Worm (Caenorhabditis elegans): ENCODE data around the gene marc-1.
A peak's percentile ranks its signal among the peaks of the same experiment; 100 is the strongest.

The marc-1 gene

ce11 chrV:9704399-9704798, 35.1 kb upstream of the marc-1 start:
- peak; percentile 41; the same call in 1 of the 2 replicates for TF ChIP-seq T22C8.4 (GFP tag; IDR thresholded peaks at IDR 0.05)
- peak; percentile 8 for TF ChIP-seq cog-1 (tag; optimal IDR thresholded peaks at IDR 0.05)
- no peak for TF ChIP-seq ref-1 (GFP tag; conservative IDR thresholded peaks at IDR 0.05)

- TF ChIP-seq klf-2 (GFP tag; conservative IDR thresholded peaks at IDR 0.05) (no peak), T22C8.4 (GFP tag; IDR thresholded peaks at IDR 0.05) (no peak)
These were observed 32.9 kb upstream of the marc-1 start for ce11 chrV:9706592-9706991.

ce11 chrV:9709747-9710146, 29.8 kb upstream of the marc-1 start, which contains the start of gene tag-120:
Gene tag-120 (minus strand): TSS chrV:9709814.
- TF ChIP-seq ref-1 (GFP tag; conservative IDR thresholded peaks at IDR 0.05) (no peak), T22C8.4 (GFP tag; IDR thresholded peaks at IDR 0.05) (no peak), med-1 (GFP tag; optimal IDR thresholded peaks at IDR 0.05; ENCODE audit: insufficient read depth) (no peak), ztf-29 (GFP tag; IDR thresholded peaks at IDR 0.05) (no peak), klf-2 (GFP tag; conservative IDR thresholded peaks at IDR 0.05) (no peak), tab-1 (GFP tag; IDR thresholded peaks at IDR 0.05) (no peak), flt-1 (GFP tag; IDR thresholded peaks at IDR 0.05) (no peak), ztf-23 (GFP tag; IDR thresholded peaks at IDR 0.05) (no peak), cog-1 (tag; optimal IDR thresholded peaks at IDR 0.05) (no peak)

ce11 chrV:9711174-9711573, 28.3 kb upstream of the marc-1 start:
- TF ChIP-seq cog-1 (tag; optimal IDR thresholded peaks at IDR 0.05) (no peak), med-1 (GFP tag; optimal IDR thresholded peaks at IDR 0.05; ENCODE audit: insufficient read depth) (no peak)

ce11 chrV:9712418-9713173, 26.9 kb upstream of the marc-1 start:
- no peak for TF ChIP-seq flt-1 (GFP tag; IDR thresholded peaks at IDR 0.05)
- no peak for TF ChIP-seq med-1 (GFP tag; optimal IDR thresholded peaks at IDR 0.05; ENCODE audit: insufficient read depth)
- no peak for TF ChIP-seq ztf-29 (GFP tag; IDR thresholded peaks at IDR 0.05)
- TF ChIP-seq klf-2 (GFP tag; conservative IDR thresholded peaks at IDR 0.05), result no peak
- no peak for TF ChIP-seq T22C8.4 (GFP tag; IDR thresholded peaks at IDR 0.05)
- TF ChIP-seq cog-1 (tag; optimal IDR thresholded peaks at IDR 0.05), result no peak
- TF ChIP-seq tab-1 (GFP tag; IDR thresholded peaks at IDR 0.05), result no peak
- TF ChIP-seq ztf-23 (GFP tag; IDR thresholded peaks at IDR 0.05), result no peak
- no peak for TF ChIP-seq ref-1 (GFP tag; conservative IDR thresholded peaks at IDR 0.05)

- TF ChIP-seq T22C8.4 (GFP tag; IDR thresholded peaks at IDR 0.05), result no peak
- no peak for TF ChIP-seq ztf-23 (GFP tag; IDR thresholded peaks at IDR 0.05)
- no peak for TF ChIP-seq flt-1 (GFP tag; IDR thresholded peaks at IDR 0.05)
- TF ChIP-seq ztf-29 (GFP tag; IDR thresholded peaks at IDR 0.05), result no peak
- no peak for TF ChIP-seq ref-1 (GFP tag; conservative IDR thresholded peaks at IDR 0.05)
These were observed 26.0 kb upstream of the marc-1 start, which contains the start of gene F40F9.10 for ce11 chrV:9713532-9713931. Gene F40F9.10 (minus strand): TSS chrV:9713632.

- no peak for TF ChIP-seq flt-1 (GFP tag; IDR thresholded peaks at IDR 0.05)
- no peak for TF ChIP-seq ztf-29 (GFP tag; IDR thresholded peaks at IDR 0.05)
- TF ChIP-seq T22C8.4 (GFP tag; IDR thresholded peaks at IDR 0.05), result no peak
- TF ChIP-seq cog-1 (tag; optimal IDR thresholded peaks at IDR 0.05), result no peak
- no peak for TF ChIP-seq med-1 (GFP tag; optimal IDR thresholded peaks at IDR 0.05; ENCODE audit: insufficient read depth)
- TF ChIP-seq klf-2 (GFP tag; conservative IDR thresholded peaks at IDR 0.05), result no peak
- no peak for TF ChIP-seq ref-1 (GFP tag; conservative IDR thresholded peaks at IDR 0.05)
- no peak for TF ChIP-seq tab-1 (GFP tag; IDR thresholded peaks at IDR 0.05)
- TF ChIP-seq ztf-23 (GFP tag; IDR thresholded peaks at IDR 0.05), result no peak
These were observed 24.6 kb upstream of the marc-1 start, which contains the start of gene F40F9.3 for ce11 chrV:9714909-9715308. Gene F40F9.3 (plus strand): TSS chrV:9715209.

- no peak for TF ChIP-seq cog-1 (tag; optimal IDR thresholded peaks at IDR 0.05)
- no peak for TF ChIP-seq tab-1 (GFP tag; IDR thresholded peaks at IDR 0.05)
- TF ChIP-seq ztf-23 (GFP tag; IDR thresholded peaks at IDR 0.05), result no peak
- TF ChIP-seq klf-2 (GFP tag; conservative IDR thresholded peaks at IDR 0.05), result no peak
- no peak for TF ChIP-seq ref-1 (GFP tag; conservative IDR thresholded peaks at IDR 0.05)
- TF ChIP-seq med-1 (GFP tag; optimal IDR thresholded peaks at IDR 0.05; ENCODE audit: insufficient read depth), result no peak
- no peak for TF ChIP-seq T22C8.4 (GFP tag; IDR thresholded peaks at IDR 0.05)
- no peak for TF ChIP-seq ztf-29 (GFP tag; IDR thresholded peaks at IDR 0.05)
- TF ChIP-seq flt-1 (GFP tag; IDR thresholded peaks at IDR 0.05), result no peak
These were observed 23.1 kb upstream of the marc-1 start, which contains the start of gene str-188 for ce11 chrV:9716397-9716796. Gene str-188 (plus strand): TSS chrV:9716697.

- TF ChIP-seq tab-1 (GFP tag; IDR thresholded peaks at IDR 0.05) (no peak), ref-1 (GFP tag; conservative IDR thresholded peaks at IDR 0.05) (no peak), med-1 (GFP tag; optimal IDR thresholded peaks at IDR 0.05; ENCODE audit: insufficient read depth) (no peak), flt-1 (GFP tag; IDR thresholded peaks at IDR 0.05) (no peak; the same call in 1 of the 2 replicates), ztf-23 (GFP tag; IDR thresholded peaks at IDR 0.05) (no peak), klf-2 (GFP tag; conservative IDR thresholded peaks at IDR 0.05) (no peak), cog-1 (tag; optimal IDR thresholded peaks at IDR 0.05) (no peak), T22C8.4 (GFP tag; IDR thresholded peaks at IDR 0.05) (no peak)
These were observed 15.4 kb upstream of the marc-1 start, which contains the start of gene slcr-46.3 for ce11 chrV:9724021-9724671. Gene slcr-46.3 (minus strand): TSS chrV:9724106.

- TF ChIP-seq T22C8.4 (GFP tag; IDR thresholded peaks at IDR 0.05) (no peak), med-1 (GFP tag; optimal IDR thresholded peaks at IDR 0.05; ENCODE audit: insufficient read depth) (no peak), klf-2 (GFP tag; conservative IDR thresholded peaks at IDR 0.05) (no peak), ztf-23 (GFP tag; IDR thresholded peaks at IDR 0.05) (no peak), cog-1 (tag; optimal IDR thresholded peaks at IDR 0.05) (no peak), tab-1 (GFP tag; IDR thresholded peaks at IDR 0.05) (no peak), ref-1 (GFP tag; conservative IDR thresholded peaks at IDR 0.05) (no peak), flt-1 (GFP tag; IDR thresholded peaks at IDR 0.05) (no peak), ztf-29 (GFP tag; IDR thresholded peaks at IDR 0.05) (no peak)
These were observed 13.8 kb upstream of the marc-1 start for ce11 chrV:9725719-9726118.
